Fruit fly (Drosophila melanogaster) whole organism, adult: Measurements from ENCODE around the gene CG34331.

Source experiments
- CG11617 ChIP-seq: fragments of 200-800 bp; sonication (Bioruptor generic); optimal IDR thresholded peaks from 2 replicates; lab custom pipeline; 2017; ENCODE audit warnings: mild to moderate bottlenecking, missing biosample characterization, missing genetic modification reagents, missing genetic modification characterization
- CG1620 ChIP-seq: fragments of 200-800 bp; sonication (Bioruptor generic); optimal IDR thresholded peaks from 2 replicates; lab custom pipeline; 2016; ENCODE audit warnings: missing biosample characterization, missing genetic modification characterization
- CG5204 ChIP-seq: fragments of 200-800 bp; sonication (Bioruptor generic); optimal IDR thresholded peaks from 2 replicates; lab custom pipeline; 2016; ENCODE audit warnings: missing biosample characterization, missing genetic modification characterization
- Crg-1 ChIP-seq: fragments of 200-800 bp; sonication (Bioruptor generic); optimal IDR thresholded peaks from 2 replicates; lab custom pipeline; 2016; ENCODE audit warnings: missing biosample characterization, missing genetic modification characterization
- cnc ChIP-seq, 2 experiments: fragments of >200 bp; optimal IDR thresholded peaks; 2 replicates each; lab custom pipeline; 2017
- kay ChIP-seq: fragments of 200-800 bp; sonication (Bioruptor generic); peaks from one replicate; lab custom pipeline; 2016; ENCODE audit warnings: missing biosample characterization, missing genetic modification characterization, borderline replicate concordance
- ovo ChIP-seq: fragments of 200-800 bp; sonication (Bioruptor generic); optimal IDR thresholded peaks from 2 replicates; lab custom pipeline; 2016; ENCODE audit warnings: missing biosample characterization, missing genetic modification characterization
- pad ChIP-seq: fragments of 200-800 bp; sonication (Bioruptor generic); optimal IDR thresholded peaks from 3 replicates; lab custom pipeline; 2017; ENCODE audit warnings: missing biosample characterization, missing genetic modification characterization, mild to moderate bottlenecking, moderate library complexity, missing genetic modification reagents
- toe ChIP-seq: fragments of 200-800 bp; sonication (Bioruptor generic); optimal IDR thresholded peaks from 2 replicates; lab custom pipeline; 2016; ENCODE audit warnings: missing biosample characterization, missing genetic modification characterization

- TF ChIP-seq pad = no peak
- TF ChIP-seq toe (GFP tag; lab: Kevin White, UChicago) = no peak
- TF ChIP-seq CG5204 = no peak
- no peak for TF ChIP-seq CG1620
- no peak for TF ChIP-seq kay
- TF ChIP-seq CG11617 (GFP tag; lab: Kevin White, UChicago) = no peak
- TF ChIP-seq Crg-1 (GFP tag; lab: Kevin White, UChicago) = no peak
- no peak for TF ChIP-seq ovo (GFP tag; lab: Kevin White, UChicago)
- TF ChIP-seq cnc (optimal IDR thresholded peaks at IDR 0.05; lab: Kevin White, UChicago) = no peak
Observed at dm6 chrX:20133432-20133831, 11.2 kb downstream of the CG34331 start, which contains the start of gene CG15322.
